Worm (Caenorhabditis elegans) whole organism, L4 larva: Measurements from ENCODE around the gene Y66D12A.21.

Experiments used
- fkh-10 ChIP-seq: fragments of 150-350 bp; optimal IDR thresholded peaks from 2 replicates; lab custom pipeline; 2014; ENCODE audit warnings: missing biosample characterization, missing genetic modification reagents, missing genetic modification characterization
- pha-4 ChIP-seq, 2 experiments: fragments of 150-350 bp in 1 of 2; fragments of 200-800 bp in 1 of 2; sonication (Bioruptor generic) in 1 of 2; IDR thresholded peaks in 1 of 2; optimal IDR thresholded peaks in 1 of 2; 2 replicates each; pipeline versions ENCODE4 v1.3.6 to Lab custom; 2014 to 2022; ENCODE audit warnings: missing genetic modification characterization in 2 of 2, missing genetic modification reagents in 2 of 2, missing biosample characterization in 1 of 2, missing compliant biosample characterization in 1 of 2
- pqm-1 ChIP-seq: sonication (generic microtip); optimal IDR thresholded peaks from 2 replicates; lab custom pipeline; 2017; ENCODE audit warnings: missing biosample characterization, missing genetic modification characterization

- no peak for TF ChIP-seq pha-4 (GFP tag; IDR thresholded peaks at IDR 0.05; lab: Robert Waterston, UW)
- TF ChIP-seq pha-4 (tag; optimal IDR thresholded peaks at IDR 0.05; lab: Kevin White, UChicago), result no peak
- no peak for TF ChIP-seq pqm-1 (tag; lab: Kevin White, UChicago)
- TF ChIP-seq fkh-10 (GFP tag; lab: Kevin White, UChicago), result no peak
Measured at ce11 chrIII:11456577-11456976, 48.5 kb downstream of the Y66D12A.21 start, which contains the start of gene plr-1.
